Worm (Caenorhabditis elegans) whole organism, L2 larva: ENCODE measurements around the gene acdh-12.

Source experiments
- aly-2 ChIP-seq: fragments of 150-350 bp; optimal IDR thresholded peaks from 2 replicates; lab custom pipeline; 2014; ENCODE audit warnings: missing biosample characterization, missing genetic modification characterization
- blmp-1 ChIP-seq: sonication (generic microtip); optimal IDR thresholded peaks from 2 replicates; lab custom pipeline; 2017; ENCODE audit warnings: missing genetic modification characterization, mild to moderate bottlenecking, missing compliant biosample characterization, antibody characterized with exemption, moderate library complexity; ENCODE audit not compliant: insufficient read depth
- fos-1 ChIP-seq: fragments of 150-350 bp; optimal IDR thresholded peaks from 2 replicates; lab custom pipeline; 2014; ENCODE audit warnings: missing biosample characterization, missing genetic modification characterization
- lin-11 ChIP-seq: fragments of 150-350 bp; sonication (generic microtip); optimal IDR thresholded peaks from 2 replicates; lab custom pipeline; 2014; ENCODE audit warnings: missing biosample characterization, missing genetic modification characterization, inconsistent platforms, mixed read lengths
- mdl-1 ChIP-seq, 2 experiments: fragments of 150-350 bp in 1 of 2; sonication (generic microtip) in 1 of 2; optimal IDR thresholded peaks; 2 replicates each; lab custom pipeline; 2017; ENCODE audit warnings: missing biosample characterization in 2 of 2, missing genetic modification characterization in 2 of 2
- skn-1 ChIP-seq: sonication (generic microtip); optimal IDR thresholded peaks from 2 replicates; lab custom pipeline; 2017; ENCODE audit warnings: missing biosample characterization, missing genetic modification characterization
- unc-39 ChIP-seq: fragments of 150-350 bp; optimal IDR thresholded peaks from 2 replicates; lab custom pipeline; 2014; ENCODE audit warnings: missing biosample characterization, missing genetic modification characterization
- unc-62 ChIP-seq: fragments of 150-350 bp; optimal IDR thresholded peaks from 2 replicates; lab custom pipeline; 2014; ENCODE audit warnings: missing biosample characterization, missing genetic modification reagents, missing genetic modification characterization
- ztf-11 ChIP-seq: sonication (generic microtip); optimal IDR thresholded peaks from 2 replicates; lab custom pipeline; 2017; ENCODE audit warnings: missing biosample characterization, missing genetic modification characterization

DNA sequence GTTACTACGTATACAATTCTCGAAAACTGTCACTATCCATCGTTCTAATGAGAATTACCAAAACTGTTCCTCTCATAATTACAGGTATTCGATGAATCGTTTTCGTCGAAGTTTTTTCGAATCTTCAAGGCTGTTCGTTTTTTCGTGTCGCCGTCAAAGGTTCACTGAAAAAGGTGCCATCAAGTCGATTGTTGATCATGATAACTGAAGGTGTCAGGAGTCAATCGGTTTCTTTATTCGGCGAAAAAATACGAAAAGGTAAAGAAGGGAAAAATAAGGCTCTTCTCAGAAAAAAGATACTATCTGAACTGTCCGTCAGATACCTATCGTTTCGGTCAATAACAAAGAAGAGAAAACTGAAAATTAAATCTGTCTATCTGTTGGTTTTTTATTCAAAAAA, 43.4 kb upstream of the acdh-12 start:
- TF ChIP-seq skn-1 (tag; lab: Kevin White, UChicago) (no peak), fos-1 (tag; lab: Kevin White, UChicago) (no peak), blmp-1 (tag; lab: Kevin White, UChicago) (no peak), unc-39 (no peak), mdl-1 (tag; optimal IDR thresholded peaks at IDR 0.05; lab: Kevin White, UChicago) (no peak), lin-11 (no peak), unc-62 (no peak), aly-2 (tag; lab: Kevin White, UChicago) (no peak), ztf-11 (tag; lab: Kevin White, UChicago) (no peak)
